Worm (Caenorhabditis elegans) whole organism, late embryonic: ENCODE results near the gene F22F7.7.

ENCODE experiments used
- fkh-10 ChIP-seq: fragments of 150-350 bp; optimal IDR thresholded peaks from 2 replicates; lab custom pipeline; 2014; ENCODE audit warnings: missing biosample characterization, missing genetic modification reagents, missing genetic modification characterization
- nhr-11 ChIP-seq: fragments of 150-350 bp; optimal IDR thresholded peaks from 2 replicates; lab custom pipeline; 2014; ENCODE audit warnings: missing biosample characterization, missing genetic modification characterization
- pha-4 ChIP-seq: fragments of 150-350 bp; optimal IDR thresholded peaks from 2 replicates; lab custom pipeline; 2018; ENCODE audit warnings: missing biosample characterization, missing genetic modification reagents, missing genetic modification characterization

ce11 chrV:2138287-2138686 lies 1.6 kb downstream of the F22F7.7 start:
- TF ChIP-seq nhr-11 (no peak), fkh-10 (no peak), pha-4 (no peak)
